Fruit fly (Drosophila melanogaster) whole organism, pupa: ENCODE data around the gene CG9257.

Experiments
- CG12605 ChIP-seq: fragments of 200-800 bp; sonication (Bioruptor generic); IDR thresholded peaks from 2 replicates; pipeline ENCODE4 v1.3.6; 2022; ENCODE audit warnings: missing biosample characterization, missing genetic modification characterization
- CG32121 ChIP-seq: fragments of 200-800 bp; sonication (Bioruptor generic); IDR thresholded peaks from 2 replicates; pipeline ENCODE4 v1.3.6; 2022; ENCODE audit warnings: missing biosample characterization, missing genetic modification characterization
- CG8159 ChIP-seq: fragments of 200-800 bp; sonication (Bioruptor generic); optimal IDR thresholded peaks from 3 replicates; lab custom pipeline; 2018; ENCODE audit warnings: missing biosample characterization, mild to moderate bottlenecking, missing genetic modification characterization, moderate library complexity
- CG8301 ChIP-seq: fragments of 200-800 bp; sonication (Bioruptor generic); optimal IDR thresholded peaks from 2 replicates; lab custom pipeline; 2018; ENCODE audit warnings: missing biosample characterization, mild to moderate bottlenecking, missing genetic modification characterization
- CG9948 ChIP-seq: fragments of 200-800 bp; sonication (Bioruptor generic); optimal IDR thresholded peaks from 2 replicates; lab custom pipeline; 2018; ENCODE audit warnings: missing biosample characterization, mild to moderate bottlenecking, missing genetic modification characterization, moderate library complexity
- D1 ChIP-seq: fragments of 200-800 bp; sonication (Bioruptor generic); optimal IDR thresholded peaks from 2 replicates; lab custom pipeline; 2018; ENCODE audit warnings: missing biosample characterization, mild to moderate bottlenecking, missing genetic modification characterization, moderate library complexity
- EcR ChIP-seq: fragments of 200-800 bp; sonication (Bioruptor generic); optimal IDR thresholded peaks from 3 replicates; lab custom pipeline; 2019; ENCODE audit warnings: missing biosample characterization, missing genetic modification characterization, mild to moderate bottlenecking, moderate library complexity, missing genetic modification reagents
- Pif1B ChIP-seq: fragments of 200-800 bp; sonication (Bioruptor generic); optimal IDR thresholded peaks from 3 replicates; lab custom pipeline; 2016; ENCODE audit warnings: missing biosample characterization, missing genetic modification characterization
- Snoo ChIP-seq: fragments of 200-800 bp; sonication (Bioruptor generic); optimal IDR thresholded peaks from 3 replicates; lab custom pipeline; 2017; ENCODE audit warnings: missing biosample characterization, mild to moderate bottlenecking, missing genetic modification characterization, inconsistent platforms
- fd96Ca ChIP-seq: fragments of 200-800 bp; sonication (Bioruptor generic); IDR thresholded peaks from 3 replicates; pipeline ENCODE4 v1.3.6; 2022; ENCODE audit warnings: missing biosample characterization, missing genetic modification characterization
- gl ChIP-seq: fragments of 200-800 bp; sonication (Bioruptor generic); optimal IDR thresholded peaks from 2 replicates; lab custom pipeline; 2018; ENCODE audit warnings: missing biosample characterization, mild to moderate bottlenecking, missing genetic modification characterization
- rn ChIP-seq: fragments of 200-800 bp; sonication (Bioruptor generic); IDR thresholded peaks from 2 replicates; pipeline ENCODE4 v1.3.6; 2022; ENCODE audit warnings: missing biosample characterization, missing genetic modification characterization

DNA sequence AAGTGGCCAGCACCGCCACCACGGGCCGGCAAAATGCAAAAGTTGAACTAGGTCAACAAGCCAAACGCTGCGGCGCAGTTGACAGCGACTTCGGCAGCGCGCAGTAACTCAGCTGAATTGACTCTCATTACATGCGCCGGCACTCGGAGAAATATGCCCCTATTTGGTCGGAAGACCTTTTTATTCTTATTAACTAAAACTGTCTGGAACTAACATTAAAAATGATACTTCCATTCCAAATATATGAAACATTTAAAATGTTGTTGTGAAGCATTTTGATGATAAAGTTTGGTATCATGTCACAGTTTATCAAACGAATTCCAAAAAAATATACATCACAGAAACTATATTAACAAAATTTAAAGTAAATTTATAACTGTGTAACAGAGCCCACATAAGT is 35.4 kb upstream of the CG9257 start:
- TF ChIP-seq rn = no peak
- TF ChIP-seq Pif1B (GFP tag; lab: Kevin White, UChicago) = no peak
- no peak for TF ChIP-seq CG12605 (GFP tag; lab: Robert Waterston, UW)
- no peak for TF ChIP-seq D1 (tag; lab: Kevin White, UChicago)
- TF ChIP-seq fd96Ca (GFP tag; lab: Robert Waterston, UW) = no peak
- no peak for TF ChIP-seq Snoo
- TF ChIP-seq EcR (GFP tag; lab: Kevin White, UChicago) = no peak
- no peak for TF ChIP-seq CG9948 (tag; lab: Kevin White, UChicago)
- no peak; the same call in none of the 2 replicates for TF ChIP-seq CG32121 (GFP tag; lab: Robert Waterston, UW)
- no peak for TF ChIP-seq gl (tag; lab: Kevin White, UChicago)
- peak; percentile 44 for TF ChIP-seq CG8301
- TF ChIP-seq CG8159 (tag; lab: Kevin White, UChicago) = no peak
